Fruit fly (Drosophila melanogaster) whole organism, wandering third instar larva: ENCODE data around the gene CG5611.

Source experiments
- Abd-B ChIP-seq: fragments of >200 bp; optimal IDR thresholded peaks from 2 replicates; lab custom pipeline; 2017; ENCODE audit warnings: missing biosample characterization, missing genetic modification characterization
- CG9705 ChIP-seq: fragments of 200-800 bp; sonication (Bioruptor generic); optimal IDR thresholded peaks from 2 replicates; lab custom pipeline; 2018; ENCODE audit warnings: missing biosample characterization, mild to moderate bottlenecking, missing genetic modification characterization
- CrebA ChIP-seq: fragments of 200-800 bp; sonication (Bioruptor generic); optimal IDR thresholded peaks from 2 replicates; lab custom pipeline; 2016; ENCODE audit warnings: missing biosample characterization, mild to moderate bottlenecking, missing genetic modification characterization, borderline replicate concordance
- Dfd ChIP-seq: fragments of >200 bp; optimal IDR thresholded peaks from 2 replicates; lab custom pipeline; 2017; ENCODE audit warnings: missing biosample characterization, missing genetic modification characterization
- Dif ChIP-seq: fragments of 200-275, 200-300 bp; sonication (Bioruptor generic); optimal IDR thresholded peaks from 2 replicates; lab custom pipeline; 2018; ENCODE audit warnings: missing biosample characterization, missing genetic modification characterization; ENCODE audit not compliant: partially characterized antibody
- GATAd ChIP-seq: sonication (Bioruptor generic); optimal IDR thresholded peaks from 2 replicates; lab custom pipeline; 2016; ENCODE audit warnings: missing biosample characterization, missing genetic modification characterization
- HLH106 ChIP-seq: fragments of 200-800 bp; optimal IDR thresholded peaks from 3 replicates; lab custom pipeline; 2019; ENCODE audit warnings: missing biosample characterization, mild to moderate bottlenecking, missing genetic modification characterization, moderate library complexity
- Hnf4 ChIP-seq: fragments of 200-800 bp; sonication (Bioruptor generic); optimal IDR thresholded peaks from 2 replicates; lab custom pipeline; 2016; ENCODE audit warnings: missing biosample characterization, mild to moderate bottlenecking, missing genetic modification characterization
- Hr78 ChIP-seq: fragments of >200 bp; optimal IDR thresholded peaks from 2 replicates; lab custom pipeline; 2017; ENCODE audit warnings: missing biosample characterization, missing genetic modification characterization
- Hr83 ChIP-seq: fragments of 200-300 bp; sonication (Bioruptor generic); optimal IDR thresholded peaks from 2 replicates; lab custom pipeline; 2016; ENCODE audit warnings: missing biosample characterization, mild to moderate bottlenecking, missing genetic modification characterization, moderate library complexity; ENCODE audit not compliant: poor library complexity, severe bottlenecking
- Jra ChIP-seq: sonication (Bioruptor generic); optimal IDR thresholded peaks from 2 replicates; lab custom pipeline; 2016; ENCODE audit warnings: missing biosample characterization, missing genetic modification characterization
- Myc ChIP-seq: fragments of >200 bp; optimal IDR thresholded peaks from 2 replicates; lab custom pipeline; 2017
- N ChIP-seq: fragments of >200 bp; optimal IDR thresholded peaks from 2 replicates; lab custom pipeline; 2018; ENCODE audit warnings: missing biosample characterization, missing external identifiers, missing genetic modification characterization
- OdsH ChIP-seq: fragments of 200-800 bp; sonication (Bioruptor generic); optimal IDR thresholded peaks from 2 replicates; lab custom pipeline; 2016; ENCODE audit warnings: missing biosample characterization, mild to moderate bottlenecking, missing genetic modification characterization
- Rel ChIP-seq, 2 experiments: fragments of 200-800 bp; sonication (Bioruptor generic) in 1 of 2; optimal IDR thresholded peaks; 2 replicates in 1 of 2; 3 replicates in 1 of 2; lab custom pipeline; 2016 to 2019; ENCODE audit warnings: mild to moderate bottlenecking in 2 of 2, missing biosample characterization in 2 of 2, missing genetic modification characterization in 2 of 2, moderate library complexity in 1 of 2
- Sp1 ChIP-seq: fragments of 200-800 bp; sonication (Bioruptor generic); optimal IDR thresholded peaks from 3 replicates; lab custom pipeline; 2019; ENCODE audit warnings: missing biosample characterization, mild to moderate bottlenecking, missing genetic modification characterization, moderate library complexity
- br ChIP-seq: fragments of 200-800 bp; sonication (Bioruptor generic); optimal IDR thresholded peaks from 2 replicates; lab custom pipeline; 2016; ENCODE audit warnings: missing biosample characterization, missing genetic modification characterization
- brk ChIP-seq: fragments of 200-800 bp; sonication (Bioruptor generic); optimal IDR thresholded peaks from 2 replicates; lab custom pipeline; 2016; ENCODE audit warnings: missing biosample characterization, mild to moderate bottlenecking, missing genetic modification characterization
- dl ChIP-seq, 2 experiments: fragments of 175-275, 200-275 bp in 1 of 2; fragments of 200-275 bp in 1 of 2; sonication (Bioruptor generic); optimal IDR thresholded peaks; lab custom pipeline; 2018; ENCODE audit warnings: mild to moderate bottlenecking in 2 of 2, missing biosample characterization in 2 of 2, missing genetic modification characterization in 2 of 2, moderate library complexity in 2 of 2; ENCODE audit not compliant: partially characterized antibody in 2 of 2, insufficient read depth in 1 of 2
- dmrt93B ChIP-seq: fragments of 200-800 bp; sonication (Bioruptor generic); optimal IDR thresholded peaks from 2 replicates; lab custom pipeline; 2018; ENCODE audit warnings: missing biosample characterization, mild to moderate bottlenecking, missing genetic modification characterization
- dsf ChIP-seq: sonication (Bioruptor generic); optimal IDR thresholded peaks from 2 replicates; lab custom pipeline; 2016; ENCODE audit warnings: missing biosample characterization, missing genetic modification characterization, borderline replicate concordance
- ey ChIP-seq: fragments of 200-800 bp; sonication (Bioruptor generic); optimal IDR thresholded peaks from 2 replicates; lab custom pipeline; 2016; ENCODE audit warnings: missing biosample characterization, missing genetic modification characterization
- foxo ChIP-seq, 2 experiments: fragments of 200-800 bp; sonication (Bioruptor generic); optimal IDR thresholded peaks; 2 replicates in 1 of 2; 3 replicates in 1 of 2; lab custom pipeline; 2016 to 2017; ENCODE audit warnings: missing biosample characterization in 2 of 2, missing genetic modification characterization in 2 of 2
- fru ChIP-seq: fragments of 200-800 bp; sonication (Bioruptor generic); optimal IDR thresholded peaks from 3 replicates; lab custom pipeline; 2016; ENCODE audit warnings: missing biosample characterization, mild to moderate bottlenecking, missing genetic modification characterization
- h ChIP-seq: fragments of 200-800 bp; sonication (Bioruptor generic); optimal IDR thresholded peaks from 3 replicates; lab custom pipeline; 2016; ENCODE audit warnings: missing biosample characterization, mild to moderate bottlenecking, missing genetic modification characterization
- jim ChIP-seq: fragments of 175-275, 200-325 bp; sonication (Bioruptor generic); optimal IDR thresholded peaks from 2 replicates; lab custom pipeline; 2016; ENCODE audit warnings: missing biosample characterization, mild to moderate bottlenecking, missing genetic modification characterization
- lola ChIP-seq: fragments of >200 bp; optimal IDR thresholded peaks from 2 replicates; lab custom pipeline; 2017; ENCODE audit warnings: missing biosample characterization, missing genetic modification characterization
- pan ChIP-seq: fragments of >200 bp; optimal IDR thresholded peaks from 2 replicates; lab custom pipeline; 2017
- psq ChIP-seq: fragments of 200-800 bp; sonication (Bioruptor generic); optimal IDR thresholded peaks from 3 replicates; lab custom pipeline; 2017; ENCODE audit warnings: missing biosample characterization, mild to moderate bottlenecking, missing genetic modification characterization, moderate library complexity
- rgr ChIP-seq: fragments of 200-800 bp; sonication (Bioruptor generic); optimal IDR thresholded peaks from 3 replicates; lab custom pipeline; 2016; ENCODE audit warnings: missing biosample characterization, mild to moderate bottlenecking, missing genetic modification characterization
- sage ChIP-seq: fragments of 200-800 bp; sonication (Bioruptor generic); optimal IDR thresholded peaks from 2 replicates; lab custom pipeline; 2016; ENCODE audit warnings: missing biosample characterization, mild to moderate bottlenecking, missing genetic modification characterization
- tai ChIP-seq: sonication (Bioruptor generic); optimal IDR thresholded peaks from 2 replicates; lab custom pipeline; 2016; ENCODE audit warnings: missing biosample characterization, missing genetic modification characterization
- usp ChIP-seq: fragments of >200 bp; optimal IDR thresholded peaks from 2 replicates; lab custom pipeline; 2017; ENCODE audit warnings: missing biosample characterization, missing genetic modification characterization
- woc ChIP-seq: sonication (Bioruptor generic); optimal IDR thresholded peaks from 2 replicates; lab custom pipeline; 2016; ENCODE audit warnings: missing biosample characterization, mild to moderate bottlenecking, missing genetic modification characterization

Gene CG5611

DNA sequence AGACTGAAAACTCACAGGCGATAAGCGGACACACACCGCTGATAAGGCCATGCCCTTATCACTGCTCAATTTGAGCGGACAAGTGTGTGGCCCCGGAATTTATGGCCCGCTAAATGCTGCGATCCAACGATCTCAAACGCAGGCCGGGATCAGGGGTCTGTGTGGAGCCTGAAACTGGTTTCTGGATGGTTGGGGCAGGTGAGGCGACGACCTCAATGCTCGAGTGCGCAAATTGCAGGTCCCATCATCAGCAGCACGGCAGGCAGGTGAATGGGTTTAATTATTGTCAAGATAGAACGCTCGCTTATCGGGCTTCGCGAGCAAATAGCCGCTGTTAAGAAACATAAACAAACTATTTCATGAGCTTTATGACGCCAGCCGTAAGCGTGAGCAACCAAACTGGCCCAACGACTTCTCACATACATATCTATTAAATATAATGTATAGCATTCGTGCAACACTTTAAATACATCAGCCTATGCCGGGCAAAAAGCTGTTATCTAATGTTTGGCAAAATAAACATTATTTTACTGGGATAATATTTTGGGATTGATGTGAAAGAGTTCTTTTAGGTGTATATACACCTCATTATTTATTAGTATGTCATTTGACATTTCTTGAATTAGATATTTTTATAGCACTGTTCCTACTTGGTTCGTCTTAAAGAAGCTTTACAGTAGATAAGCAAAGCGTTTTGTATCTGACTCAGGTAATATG lies 30.2 kb downstream of the CG5611 start:
- TF ChIP-seq br (GFP tag; lab: Kevin White, UChicago), result peak; percentile 6
- TF ChIP-seq Hnf4 (GFP tag; lab: Kevin White, UChicago), result peak; percentile 14
- TF ChIP-seq dl (GFP tag; optimal IDR thresholded peaks at IDR 0.05; lab: Kevin White, UChicago; ENCODE audit: insufficient read depth in 1 of 2, partially characterized antibody in 2 of 2), result no peak
- peak; percentile 19 for TF ChIP-seq OdsH (GFP tag; lab: Kevin White, UChicago)
- no peak for TF ChIP-seq HLH106 (tag; lab: Kevin White, UChicago)
- no peak for TF ChIP-seq psq (GFP tag; lab: Kevin White, UChicago)
- no peak for TF ChIP-seq Jra
- TF ChIP-seq, all 38 proteins: peak for 3

DNA sequence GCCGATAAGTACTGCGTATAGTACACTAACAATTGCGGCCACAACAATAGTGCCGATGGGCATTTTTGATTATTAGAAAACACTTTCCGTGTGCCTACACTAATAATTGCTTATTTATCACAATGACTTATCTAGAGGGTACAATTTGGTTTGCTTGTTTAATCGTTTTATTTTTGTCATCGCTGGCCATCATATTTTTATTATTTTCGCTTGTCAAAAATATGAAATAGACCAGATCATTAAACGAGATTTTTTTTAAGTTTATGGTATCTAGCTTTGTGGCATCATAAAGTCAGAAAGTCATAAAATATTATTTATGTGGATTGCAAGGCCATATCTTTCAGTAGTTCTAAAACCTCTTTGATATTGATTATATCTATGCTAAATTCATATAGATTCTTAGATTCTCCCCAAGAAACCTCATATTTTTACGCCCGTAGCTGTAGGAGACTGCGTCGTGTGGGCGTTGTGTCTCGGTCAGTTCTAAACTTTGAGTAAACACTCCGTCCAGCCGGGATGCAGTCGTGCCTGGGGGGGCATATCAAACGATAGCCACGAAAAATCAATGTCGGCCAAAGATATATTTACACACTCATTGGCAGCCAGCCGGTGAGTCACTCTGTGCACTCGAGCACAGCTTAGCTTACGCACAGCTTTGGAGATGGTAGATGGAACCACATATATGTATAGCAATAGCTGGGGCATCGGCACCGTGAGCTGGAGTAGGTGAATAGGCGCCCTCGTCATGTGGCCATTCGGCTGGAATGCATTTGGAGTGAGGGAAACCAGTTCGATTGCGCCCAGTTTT lies 31.0 kb downstream of the CG5611 start:
- TF ChIP-seq h (GFP tag; lab: Kevin White, UChicago) (peak; percentile 47), br (GFP tag; lab: Kevin White, UChicago) (no peak), Myc (no peak), foxo (GFP tag; optimal IDR thresholded peaks at IDR 0.05; lab: Kevin White, UChicago) (peak in 1 of 2 experiments; percentile 62), fru (GFP tag; lab: Kevin White, UChicago) (peak; percentile 53), Sp1 (GFP tag; lab: Kevin White, UChicago) (peak; percentile 29), HLH106 (tag; lab: Kevin White, UChicago) (peak; percentile 38), rgr (GFP tag; lab: Kevin White, UChicago) (peak; percentile 32), woc (GFP tag; lab: Kevin White, UChicago) (peak; percentile 8), jim (GFP tag; lab: Kevin White, UChicago) (no peak), Hr83 (GFP tag; lab: Kevin White, UChicago) (no peak), OdsH (GFP tag; lab: Kevin White, UChicago) (peak; percentile 49), psq (GFP tag; lab: Kevin White, UChicago) (peak; percentile 36)

DNA sequence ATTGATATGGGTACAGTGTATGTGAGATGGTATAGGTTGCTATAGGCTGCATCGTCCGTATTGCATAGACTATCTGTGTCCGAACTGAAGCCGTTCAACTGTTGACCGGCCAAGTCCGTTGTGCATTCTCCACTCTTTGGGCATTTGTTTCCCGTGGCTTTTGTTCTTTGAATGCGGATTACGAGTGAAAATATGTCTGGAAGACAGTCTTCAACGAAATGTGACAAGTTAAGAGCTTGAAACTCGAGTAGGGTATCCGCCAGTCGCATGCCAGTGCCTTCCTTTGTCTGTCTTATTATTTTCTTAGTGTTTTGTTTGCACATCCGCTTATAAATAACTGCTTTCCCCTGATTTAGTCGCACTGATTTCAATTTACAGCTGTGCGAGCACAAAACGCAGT lies 32.2 kb downstream of the CG5611 start:
- TF ChIP-seq ey (GFP tag; lab: Kevin White, UChicago) (no peak), usp (GFP tag; lab: Kevin White, UChicago) (no peak), CrebA (GFP tag; lab: Kevin White, UChicago) (no peak), lola (no peak), woc (GFP tag; lab: Kevin White, UChicago) (no peak), br (GFP tag; lab: Kevin White, UChicago) (no peak), Myc (no peak), Sp1 (GFP tag; lab: Kevin White, UChicago) (no peak), dl (GFP tag; optimal IDR thresholded peaks at IDR 0.05; lab: Kevin White, UChicago; ENCODE audit: insufficient read depth in 1 of 2, partially characterized antibody in 2 of 2) (no peak), Hr78 (GFP tag; lab: Kevin White, UChicago) (no peak), CG9705 (no peak), foxo (GFP tag; optimal IDR thresholded peaks at IDR 0.05; lab: Kevin White, UChicago) (no peak), OdsH (GFP tag; lab: Kevin White, UChicago) (no peak), Dfd (GFP tag; lab: Kevin White, UChicago) (no peak), h (GFP tag; lab: Kevin White, UChicago) (no peak), Hnf4 (GFP tag; lab: Kevin White, UChicago) (no peak), Rel (GFP tag; optimal IDR thresholded peaks at IDR 0.05; lab: Kevin White, UChicago) (no peak), Rel (tag; optimal IDR thresholded peaks at IDR 0.05; lab: Kevin White, UChicago) (no peak), pan (no peak), fru (GFP tag; lab: Kevin White, UChicago) (no peak), Abd-B (GFP tag; lab: Kevin White, UChicago) (no peak)
- TF ChIP-seq, all 38 proteins: peak for 0

dm6 chr3R:27597258-27597657 lies 38.6 kb downstream of the CG5611 start:
- TF ChIP-seq GATAd (GFP tag; lab: Kevin White, UChicago), result no peak
- no peak for TF ChIP-seq ey (GFP tag; lab: Kevin White, UChicago)
- no peak for TF ChIP-seq h (GFP tag; lab: Kevin White, UChicago)
- no peak for TF ChIP-seq Sp1 (GFP tag; lab: Kevin White, UChicago)
- no peak for TF ChIP-seq Rel (GFP tag; optimal IDR thresholded peaks at IDR 0.05; lab: Kevin White, UChicago)
- TF ChIP-seq Rel (tag; optimal IDR thresholded peaks at IDR 0.05; lab: Kevin White, UChicago), result no peak
- TF ChIP-seq dl (GFP tag; optimal IDR thresholded peaks at IDR 0.05; lab: Kevin White, UChicago; ENCODE audit: insufficient read depth in 1 of 2, partially characterized antibody in 2 of 2), result no peak
- no peak for TF ChIP-seq br (GFP tag; lab: Kevin White, UChicago)
- TF ChIP-seq usp (GFP tag; lab: Kevin White, UChicago), result no peak
- TF ChIP-seq HLH106 (tag; lab: Kevin White, UChicago), result no peak
- no peak for TF ChIP-seq N (GFP tag; lab: Kevin White, UChicago)
- TF ChIP-seq dsf (GFP tag; lab: Kevin White, UChicago), result no peak
- no peak for TF ChIP-seq dmrt93B (GFP tag; lab: Kevin White, UChicago)
- TF ChIP-seq Dif (GFP tag; lab: Kevin White, UChicago), result no peak
- TF ChIP-seq Myc, result no peak
- no peak for TF ChIP-seq lola
- TF ChIP-seq brk (GFP tag; lab: Kevin White, UChicago), result no peak
- no peak for TF ChIP-seq tai
- TF ChIP-seq Hnf4 (GFP tag; lab: Kevin White, UChicago), result no peak
- no peak for TF ChIP-seq sage (GFP tag; lab: Kevin White, UChicago)
